Worm (Caenorhabditis elegans): ENCODE data around the gene B0294.1.

B0294.1 gene

ce11 chrX:1864946-1865345, 32.2 kb downstream of the B0294.1 start, which contains the start of gene tbx-41:
Gene tbx-41 (plus strand): TSS chrX:1865246.
- TF ChIP-seq sem-4 (tag; optimal IDR thresholded peaks at IDR 0.05), result no peak
- no peak for TF ChIP-seq peb-1 (tag; optimal IDR thresholded peaks at IDR 0.05)
- no peak for TF ChIP-seq snpc-4 (tag; optimal IDR thresholded peaks at IDR 0.05)
- TF ChIP-seq sma-3 (GFP tag; optimal IDR thresholded peaks at IDR 0.05), result no peak
- no peak for TF ChIP-seq R02D3.7 (tag; optimal IDR thresholded peaks at IDR 0.05)
- no peak for TF ChIP-seq C34F6.9 (tag; optimal IDR thresholded peaks at IDR 0.05)
- TF ChIP-seq Y55F3AM.14 (GFP tag; optimal IDR thresholded peaks at IDR 0.05), result no peak
- TF ChIP-seq ztf-1 (GFP tag; conservative IDR thresholded peaks at IDR 0.05), result no peak
- no peak for TF ChIP-seq ZK546.5 (tag; optimal IDR thresholded peaks at IDR 0.05)
- no peak for TF ChIP-seq crh-2 (tag; optimal IDR thresholded peaks at IDR 0.05)
- no peak for TF ChIP-seq skn-1 (tag; optimal IDR thresholded peaks at IDR 0.05)
- TF ChIP-seq mdl-1 (tag; optimal IDR thresholded peaks at IDR 0.05), result no peak
- TF ChIP-seq F13H6.1 (tag; optimal IDR thresholded peaks at IDR 0.05), result no peak
- no peak for TF ChIP-seq mab-5 (tag; optimal IDR thresholded peaks at IDR 0.05)
- no peak for TF ChIP-seq zag-1 (tag; optimal IDR thresholded peaks at IDR 0.05)
- no peak for TF ChIP-seq gmeb-1 (tag; optimal IDR thresholded peaks at IDR 0.05)
- no peak for TF ChIP-seq egl-27 (tag; optimal IDR thresholded peaks at IDR 0.05)
- no peak for TF ChIP-seq nhr-10 (tag; optimal IDR thresholded peaks at IDR 0.05)
- TF ChIP-seq ama-1 (optimal IDR thresholded peaks at IDR 0.05), result no peak
- TF ChIP-seq nhr-77 (tag; optimal IDR thresholded peaks at IDR 0.05), result no peak

- TF ChIP-seq R02D3.7 (tag; optimal IDR thresholded peaks at IDR 0.05) (no peak), F13H6.1 (tag; optimal IDR thresholded peaks at IDR 0.05) (no peak), sem-4 (tag; optimal IDR thresholded peaks at IDR 0.05) (no peak)
These were observed 36.7 kb downstream of the B0294.1 start, which contains the start of gene T26C11.8 for ce11 chrX:1860422-1860821. Gene T26C11.8 (plus strand): TSS chrX:1860722.

- TF ChIP-seq nhr-77 (tag; optimal IDR thresholded peaks at IDR 0.05) (no peak), ztf-11 (tag; optimal IDR thresholded peaks at IDR 0.05) (no peak), ztf-1 (GFP tag; conservative IDR thresholded peaks at IDR 0.05) (no peak), F13H6.1 (tag; optimal IDR thresholded peaks at IDR 0.05) (peak; percentile 31), ceh-16 (tag; optimal IDR thresholded peaks at IDR 0.05) (peak; percentile 7), nhr-6 (tag; optimal IDR thresholded peaks at IDR 0.05) (no peak), mbf-1 (tag; optimal IDR thresholded peaks at IDR 0.05) (no peak), Y55F3AM.14 (GFP tag; optimal IDR thresholded peaks at IDR 0.05) (no peak), lin-13 (GFP tag; optimal IDR thresholded peaks at IDR 0.05) (peak; percentile 37), sma-3 (GFP tag; optimal IDR thresholded peaks at IDR 0.05) (peak; percentile 65), ztf-4 (tag; optimal IDR thresholded peaks at IDR 0.05) (no peak), elt-1 (tag; optimal IDR thresholded peaks at IDR 0.05) (no peak), ZK546.5 (tag; optimal IDR thresholded peaks at IDR 0.05) (no peak), unc-55 (GFP tag; optimal IDR thresholded peaks at IDR 0.05) (peak; percentile 54), nhr-21 (tag; optimal IDR thresholded peaks at IDR 0.05) (peak; percentile 35), nhr-129 (tag; optimal IDR thresholded peaks at IDR 0.05) (peak; percentile 72), C34F6.9 (tag; optimal IDR thresholded peaks at IDR 0.05) (peak; percentile 14), mdl-1 (tag; optimal IDR thresholded peaks at IDR 0.05) (peak in 1 of 2 experiments; percentile 17), lin-11 (tag; optimal IDR thresholded peaks at IDR 0.05) (peak; percentile 56), nhr-25 (tag; optimal IDR thresholded peaks at IDR 0.05) (peak; percentile 10), lin-39 (tag; optimal IDR thresholded peaks at IDR 0.05) (no peak), lsy-2 (tag; optimal IDR thresholded peaks at IDR 0.05) (peak in 1 of 2 experiments; percentile 62), gmeb-1 (tag; optimal IDR thresholded peaks at IDR 0.05) (peak; percentile 50)
These were observed 38.5 kb downstream of the B0294.1 start for ce11 chrX:1858616-1859015.

ce11 chrX:1857777-1858176, 39.4 kb downstream of the B0294.1 start:
- no peak for TF ChIP-seq nhr-11 (tag; optimal IDR thresholded peaks at IDR 0.05)
- TF ChIP-seq nhr-12 (tag; optimal IDR thresholded peaks at IDR 0.05), result no peak
- no peak for TF ChIP-seq F13H6.1 (tag; optimal IDR thresholded peaks at IDR 0.05)
- no peak for TF ChIP-seq Y55F3AM.14 (GFP tag; optimal IDR thresholded peaks at IDR 0.05)
- no peak for TF ChIP-seq snpc-4 (tag; optimal IDR thresholded peaks at IDR 0.05)
- TF ChIP-seq C34F6.9 (tag; optimal IDR thresholded peaks at IDR 0.05), result no peak
- TF ChIP-seq aly-2 (tag; optimal IDR thresholded peaks at IDR 0.05), result no peak
- TF ChIP-seq nhr-129 (tag; optimal IDR thresholded peaks at IDR 0.05), result no peak
